Fruit fly (Drosophila melanogaster) whole organism, prepupa: ENCODE data around the gene Syx18.

ENCODE experiments used
- CG10631 ChIP-seq: fragments of 200-800 bp; sonication (Bioruptor generic); optimal IDR thresholded peaks from 2 replicates; lab custom pipeline; 2016; ENCODE audit warnings: missing biosample characterization, missing genetic modification characterization
- CG11294 ChIP-seq: fragments of 200-800 bp; sonication (Bioruptor generic); IDR thresholded peaks from 2 replicates; pipeline ENCODE4 v1.3.6; 2022; ENCODE audit warnings: missing biosample characterization, missing genetic modification characterization
- CG11902 ChIP-seq: fragments of 200-800 bp; sonication (Bioruptor generic); optimal IDR thresholded peaks from 3 replicates; lab custom pipeline; 2016; ENCODE audit warnings: missing biosample characterization, missing genetic modification characterization
- CG15336 ChIP-seq: fragments of 200-800 bp; sonication (Bioruptor generic); IDR thresholded peaks from 2 replicates; pipeline ENCODE4 v1.3.6; 2022; ENCODE audit warnings: missing biosample characterization, missing genetic modification characterization
- CG3032 ChIP-seq: fragments of 200-800 bp; optimal IDR thresholded peaks from 2 replicates; lab custom pipeline; 2019; ENCODE audit warnings: missing biosample characterization, mild to moderate bottlenecking, missing genetic modification characterization, moderate library complexity
- CG32006 ChIP-seq: fragments of 200-800 bp; sonication (Bioruptor generic); optimal IDR thresholded peaks from 3 replicates; lab custom pipeline; 2017; ENCODE audit warnings: missing biosample characterization, mild to moderate bottlenecking, missing genetic modification characterization
- CG34406 ChIP-seq: fragments of 200-800 bp; sonication (Bioruptor generic); optimal IDR thresholded peaks from 3 replicates; lab custom pipeline; 2016; ENCODE audit warnings: missing biosample characterization, missing genetic modification characterization
- CG3919 ChIP-seq: fragments of 200-800 bp; sonication (Bioruptor generic); optimal IDR thresholded peaks from 3 replicates; lab custom pipeline; 2016; ENCODE audit warnings: missing biosample characterization, missing genetic modification characterization
- CG6276 ChIP-seq: fragments of 200-800 bp; sonication (Bioruptor generic); optimal IDR thresholded peaks from 2 replicates; lab custom pipeline; 2017; ENCODE audit warnings: missing biosample characterization, mild to moderate bottlenecking, missing genetic modification characterization
- CG6792 ChIP-seq: fragments of 200-800 bp; sonication (Bioruptor generic); optimal IDR thresholded peaks from 3 replicates; lab custom pipeline; 2016; ENCODE audit warnings: missing biosample characterization, missing genetic modification characterization
- CG6808 ChIP-seq: fragments of 200-800 bp; sonication (Bioruptor generic); optimal IDR thresholded peaks from 3 replicates; lab custom pipeline; 2017; ENCODE audit warnings: missing biosample characterization, missing genetic modification characterization, mild to moderate bottlenecking, moderate library complexity, missing genetic modification reagents
- CG8119 ChIP-seq: fragments of 200-800 bp; sonication (Bioruptor generic); IDR thresholded peaks from 3 replicates; pipeline ENCODE4 v1.3.6; 2022; ENCODE audit warnings: missing biosample characterization, missing genetic modification characterization
- CG8632 ChIP-seq: fragments of 200-800 bp; sonication (Bioruptor generic); optimal IDR thresholded peaks from 3 replicates; lab custom pipeline; 2016; ENCODE audit warnings: missing biosample characterization, missing genetic modification characterization
- Eip75B ChIP-seq: fragments of 200-800 bp; sonication (Bioruptor generic); optimal IDR thresholded peaks from 3 replicates; lab custom pipeline; 2016; ENCODE audit warnings: missing biosample characterization, missing genetic modification characterization
- Eip78C ChIP-seq: fragments of 200-800 bp; sonication (Bioruptor generic); peaks from one replicate; lab custom pipeline; 2016; ENCODE audit warnings: missing biosample characterization, missing genetic modification characterization
- Eip93F ChIP-seq: fragments of 200-800 bp; sonication (Bioruptor generic); optimal IDR thresholded peaks from 2 replicates; lab custom pipeline; 2016; ENCODE audit warnings: missing biosample characterization, mild to moderate bottlenecking, missing genetic modification characterization
- Ets21C ChIP-seq: fragments of 200-800 bp; sonication (Bioruptor generic); optimal IDR thresholded peaks from 3 replicates; lab custom pipeline; 2016; ENCODE audit warnings: missing biosample characterization, missing genetic modification characterization
- Ets96B ChIP-seq: fragments of 200-800 bp; optimal IDR thresholded peaks from 2 replicates; lab custom pipeline; 2019; ENCODE audit warnings: missing biosample characterization, mild to moderate bottlenecking, missing genetic modification characterization, moderate library complexity
- Hr38 ChIP-seq: sonication (Bioruptor generic); optimal IDR thresholded peaks from 2 replicates; lab custom pipeline; 2016; ENCODE audit warnings: missing biosample characterization, missing genetic modification characterization
- Hr39 ChIP-seq: fragments of 200-800 bp; sonication (Bioruptor generic); optimal IDR thresholded peaks from 2 replicates; lab custom pipeline; 2016; ENCODE audit warnings: missing biosample characterization, missing genetic modification characterization
- Lpt ChIP-seq: fragments of 200-800 bp; sonication (Bioruptor generic); optimal IDR thresholded peaks from 3 replicates; lab custom pipeline; 2016; ENCODE audit warnings: missing biosample characterization, missing genetic modification characterization
- OdsH ChIP-seq: fragments of 200-800 bp; sonication (Bioruptor generic); optimal IDR thresholded peaks from 3 replicates; lab custom pipeline; 2016; ENCODE audit warnings: missing biosample characterization, missing genetic modification characterization
- Smox ChIP-seq: fragments of 200-800 bp; sonication (Bioruptor generic); optimal IDR thresholded peaks from 3 replicates; lab custom pipeline; 2016; ENCODE audit warnings: missing biosample characterization, missing genetic modification characterization
- Sox14 ChIP-seq: fragments of 200-800 bp; sonication (Bioruptor generic); optimal IDR thresholded peaks from 3 replicates; lab custom pipeline; 2016; ENCODE audit warnings: missing biosample characterization, missing genetic modification characterization
- Sox15 ChIP-seq: fragments of 200-800 bp; sonication (Bioruptor generic); optimal IDR thresholded peaks from 3 replicates; lab custom pipeline; 2016; ENCODE audit warnings: missing biosample characterization, missing genetic modification characterization
- achi ChIP-seq: fragments of 200-800 bp; sonication (Bioruptor generic); optimal IDR thresholded peaks from 3 replicates; lab custom pipeline; 2016; ENCODE audit warnings: missing biosample characterization, missing genetic modification characterization
- acj6 ChIP-seq: fragments of 200-800 bp; sonication (Bioruptor generic); optimal IDR thresholded peaks from 3 replicates; lab custom pipeline; 2016; ENCODE audit warnings: missing biosample characterization, missing genetic modification characterization
- cyc ChIP-seq: fragments of 200-800 bp; sonication (Bioruptor generic); optimal IDR thresholded peaks from 3 replicates; lab custom pipeline; 2016; ENCODE audit warnings: missing biosample characterization, missing genetic modification characterization
- dac ChIP-seq: fragments of 200-800 bp; sonication (Bioruptor generic); optimal IDR thresholded peaks from 2 replicates; lab custom pipeline; 2017; ENCODE audit warnings: missing biosample characterization, mild to moderate bottlenecking, missing genetic modification characterization
- dsx ChIP-seq: fragments of 200-800 bp; optimal IDR thresholded peaks from 3 replicates; lab custom pipeline; 2019; ENCODE audit warnings: missing biosample characterization, mild to moderate bottlenecking, missing genetic modification characterization, moderate library complexity; ENCODE audit not compliant: poor library complexity, severe bottlenecking
- eg ChIP-seq: fragments of 200-800 bp; sonication (Bioruptor generic); IDR thresholded peaks from 3 replicates; pipeline ENCODE4 v1.3.6; 2022; ENCODE audit warnings: missing biosample characterization, missing genetic modification characterization
- esn ChIP-seq: fragments of 200-800 bp; sonication (Bioruptor generic); optimal IDR thresholded peaks from 2 replicates; lab custom pipeline; 2016; ENCODE audit warnings: missing biosample characterization, mild to moderate bottlenecking, missing genetic modification characterization, moderate library complexity
- fd59A ChIP-seq: fragments of 200-800 bp; sonication (Bioruptor generic); optimal IDR thresholded peaks from 2 replicates; lab custom pipeline; 2017; ENCODE audit warnings: missing biosample characterization, mild to moderate bottlenecking, missing genetic modification characterization, missing genetic modification reagents
- lz ChIP-seq: fragments of 200-800 bp; sonication (Bioruptor generic); optimal IDR thresholded peaks from 3 replicates; lab custom pipeline; 2016; ENCODE audit warnings: missing biosample characterization, missing genetic modification characterization
- net ChIP-seq: fragments of 200-800 bp; sonication (Bioruptor generic); optimal IDR thresholded peaks from 3 replicates; lab custom pipeline; 2016; ENCODE audit warnings: missing biosample characterization, missing genetic modification characterization
- pdm3 ChIP-seq: fragments of 200-800 bp; sonication (Bioruptor generic); optimal IDR thresholded peaks from 3 replicates; lab custom pipeline; 2016; ENCODE audit warnings: missing biosample characterization, missing genetic modification characterization
- salr ChIP-seq, 2 experiments: fragments of 200-800 bp; sonication (Bioruptor generic); optimal IDR thresholded peaks; 3 replicates each; lab custom pipeline; 2016 to 2018; ENCODE audit warnings: missing biosample characterization in 2 of 2, missing genetic modification characterization in 2 of 2, mild to moderate bottlenecking in 1 of 2
- spab ChIP-seq: fragments of 200-800 bp; sonication (Bioruptor generic); optimal IDR thresholded peaks from 2 replicates; lab custom pipeline; 2017; ENCODE audit warnings: missing biosample characterization, mild to moderate bottlenecking, missing genetic modification characterization, missing genetic modification reagents
- ss ChIP-seq, 2 experiments: fragments of 200-800 bp; sonication (Bioruptor generic); optimal IDR thresholded peaks; 2 replicates in 1 of 2; 3 replicates in 1 of 2; lab custom pipeline; 2017 to 2018; ENCODE audit warnings: mild to moderate bottlenecking in 2 of 2, missing biosample characterization in 2 of 2, missing genetic modification characterization in 2 of 2, moderate library complexity in 1 of 2
- svp ChIP-seq: fragments of 200-800 bp; sonication (Bioruptor generic); peaks from one replicate; lab custom pipeline; 2016; ENCODE audit warnings: missing biosample characterization, missing genetic modification characterization
- topi ChIP-seq: fragments of 200-800 bp; sonication (Bioruptor generic); optimal IDR thresholded peaks from 3 replicates; lab custom pipeline; 2016; ENCODE audit warnings: missing biosample characterization, missing genetic modification characterization
- vri ChIP-seq: fragments of 200-800 bp; sonication (Bioruptor generic); optimal IDR thresholded peaks from 3 replicates; lab custom pipeline; 2016; ENCODE audit warnings: missing biosample characterization, mild to moderate bottlenecking, missing genetic modification characterization

The Syx18 gene

DNA sequence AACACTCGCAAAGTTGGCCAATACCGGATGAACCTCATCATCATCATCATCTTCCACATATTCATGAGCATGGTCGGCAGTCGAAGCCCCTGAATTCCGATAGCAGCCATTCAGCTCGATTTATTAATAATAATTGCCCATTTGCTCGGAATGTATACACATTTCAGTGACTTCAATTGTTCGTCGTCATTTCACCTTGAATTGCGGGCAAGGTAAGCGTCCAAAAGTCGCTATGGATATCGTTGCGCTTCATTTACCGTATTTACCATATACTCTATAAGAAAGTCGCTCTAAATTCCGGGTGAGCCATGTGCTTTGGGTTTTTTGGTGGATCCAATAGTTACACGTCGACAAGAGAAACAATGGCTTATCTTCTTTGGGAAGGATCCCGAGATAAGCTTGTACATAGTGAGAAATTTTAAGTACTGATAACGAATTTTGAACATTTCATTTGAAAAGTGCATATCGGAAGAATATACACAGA, 683 bp upstream of the Syx18 start (continued):
- peak; percentile 30 for TF ChIP-seq Hr39 (GFP tag; lab: Kevin White, UChicago)
- peak; percentile 21 for TF ChIP-seq CG34406 (GFP tag; lab: Kevin White, UChicago)
- no peak for TF ChIP-seq Ets21C (GFP tag; lab: Kevin White, UChicago)
- TF ChIP-seq Sox15 (GFP tag; lab: Kevin White, UChicago) = peak; percentile 12
- TF ChIP-seq Lpt (GFP tag; lab: Kevin White, UChicago) = peak; percentile 30
- peak; percentile 59 for TF ChIP-seq Eip93F
- TF ChIP-seq CG3032 (tag; lab: Kevin White, UChicago) = no peak
- TF ChIP-seq spab (GFP tag; lab: Kevin White, UChicago) = no peak
- TF ChIP-seq CG6276 (GFP tag; lab: Kevin White, UChicago) = peak; percentile 23
- peak; percentile 58 for TF ChIP-seq CG15336 (GFP tag; lab: Robert Waterston, UW)
- TF ChIP-seq CG11902 (GFP tag; lab: Kevin White, UChicago) = no peak
- TF ChIP-seq Sox14 (GFP tag; lab: Kevin White, UChicago) = peak; percentile 36

DNA sequence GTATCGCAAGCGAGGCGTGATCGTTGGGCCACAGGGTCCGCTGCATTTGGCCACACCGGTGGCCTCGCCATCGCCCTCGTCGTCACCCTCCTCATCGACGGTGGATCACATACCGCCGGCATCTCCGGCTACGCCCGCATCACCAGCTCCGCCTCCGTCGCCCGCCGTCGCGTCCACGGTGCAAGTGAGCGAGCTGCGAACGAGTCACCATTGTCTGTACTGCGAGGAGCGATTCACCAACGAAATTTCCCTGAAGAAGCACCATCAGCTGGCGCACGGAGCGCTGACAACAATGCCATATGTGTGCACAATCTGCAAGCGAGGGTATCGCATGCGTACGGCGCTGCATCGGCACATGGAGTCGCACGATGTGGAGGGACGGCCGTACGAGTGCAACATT, 4.8 kb downstream of the Syx18 start:
- peak; percentile 5 for TF ChIP-seq Eip78C (GFP tag; lab: Kevin White, UChicago)
- TF ChIP-seq Eip75B (GFP tag; lab: Kevin White, UChicago) = no peak

DNA sequence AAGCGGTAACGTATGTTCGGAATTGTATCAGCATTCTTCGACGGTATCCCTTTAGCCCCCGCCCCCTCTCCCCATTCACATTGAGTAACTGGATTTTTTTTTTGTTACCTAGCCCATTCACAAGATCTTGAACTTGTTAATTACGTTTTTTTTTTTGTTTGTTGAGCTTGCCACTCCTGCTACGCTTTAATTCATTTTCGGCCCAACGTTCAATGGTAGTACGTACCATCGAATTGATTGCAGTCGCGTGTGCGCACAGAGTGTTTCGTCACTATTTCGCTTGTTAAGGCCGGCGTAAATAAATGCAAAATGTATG, 10.7 kb downstream of the Syx18 start:
- TF ChIP-seq Eip78C (GFP tag; lab: Kevin White, UChicago) (no peak), CG11902 (GFP tag; lab: Kevin White, UChicago) (no peak)
- TF ChIP-seq, all 60 proteins: peak for 0

DNA sequence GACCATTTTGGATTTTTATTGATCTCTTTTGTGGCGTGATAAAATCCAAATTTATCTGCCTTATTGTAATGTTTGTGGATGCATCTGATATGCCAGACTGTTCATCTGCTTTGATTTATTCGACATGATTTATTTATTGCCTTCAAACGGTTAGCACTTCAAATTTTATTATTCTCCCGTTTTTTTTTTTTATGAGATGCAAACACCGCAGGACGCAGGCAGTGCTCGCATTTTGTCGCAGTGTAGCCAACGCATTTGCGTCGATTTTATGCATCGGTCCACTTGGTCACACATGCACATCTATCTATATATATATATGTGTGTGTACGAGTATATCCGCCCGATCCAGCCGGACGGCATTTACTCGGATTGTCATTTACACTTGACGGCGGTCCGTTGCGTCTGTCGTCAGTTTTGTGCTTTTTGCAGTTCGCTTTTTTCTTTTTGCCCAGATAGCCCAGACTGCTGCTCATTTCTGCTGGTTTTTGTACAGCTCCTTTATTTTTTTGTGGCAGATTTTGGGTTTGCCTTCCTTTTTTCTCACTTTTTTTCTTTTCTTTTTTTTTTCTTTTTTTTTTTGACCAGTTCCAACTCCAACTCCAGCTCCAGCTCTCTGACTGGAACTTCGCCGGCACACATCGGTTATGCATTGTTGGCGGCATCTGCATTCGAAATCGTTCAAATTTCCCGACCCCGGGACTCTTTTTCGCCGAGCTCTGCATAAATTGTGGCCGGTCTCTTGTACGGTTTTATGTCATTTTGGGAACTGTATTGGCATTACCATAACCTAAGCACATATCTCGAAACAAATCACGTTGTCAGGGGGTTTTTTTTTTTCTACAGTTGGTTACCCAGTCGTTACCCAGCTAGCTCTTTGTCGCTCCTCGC, 11.3 kb downstream of the Syx18 start:
- TF ChIP-seq CG6808 (GFP tag; lab: Kevin White, UChicago) (peak; percentile 82), Eip93F (peak; percentile 56), OdsH (GFP tag; lab: Kevin White, UChicago) (peak; percentile 40), CG34406 (GFP tag; lab: Kevin White, UChicago) (peak; percentile 57), svp (GFP tag; lab: Kevin White, UChicago) (peak; percentile 85), CG11902 (GFP tag; lab: Kevin White, UChicago) (peak; percentile 45), cyc (GFP tag; lab: Kevin White, UChicago) (peak; percentile 42), CG3919 (peak; percentile 37), CG8119 (GFP tag; lab: Robert Waterston, UW) (peak; percentile 85), pdm3 (peak; percentile 48), CG10631 (GFP tag; lab: Kevin White, UChicago) (peak; percentile 16), CG8632 (GFP tag; lab: Kevin White, UChicago) (peak; percentile 74), ss (GFP tag; optimal IDR thresholded peaks at IDR 0.05; lab: Kevin White, UChicago) (peak; percentile 92 to 94), CG6792 (GFP tag; lab: Kevin White, UChicago) (peak; percentile 64), fd59A (GFP tag; lab: Kevin White, UChicago) (peak; percentile 9), acj6 (GFP tag; lab: Kevin White, UChicago) (peak; percentile 58), esn (GFP tag; lab: Kevin White, UChicago) (peak; percentile 59), dsx (GFP tag; lab: Kevin White, UChicago) (peak; percentile 69), eg (GFP tag; lab: Robert Waterston, UW) (peak; percentile 73), salr (GFP tag; optimal IDR thresholded peaks at IDR 0.05; lab: Kevin White, UChicago) (peak in 1 of 2 experiments; percentile 30), spab (GFP tag; lab: Kevin White, UChicago) (peak; percentile 81), Smox (GFP tag; lab: Kevin White, UChicago) (peak; percentile 33), topi (GFP tag; lab: Kevin White, UChicago) (peak; percentile 34), lz (GFP tag; lab: Kevin White, UChicago) (peak; percentile 55), vri (GFP tag; lab: Kevin White, UChicago) (peak; percentile 66), CG32006 (peak; percentile 61), CG11294 (GFP tag; lab: Robert Waterston, UW) (no peak; the same call in 1 of the 2 replicates), dac (GFP tag; lab: Kevin White, UChicago) (no peak), net (GFP tag; lab: Kevin White, UChicago) (peak; percentile 80), Eip78C (GFP tag; lab: Kevin White, UChicago) (peak; percentile 84), CG6276 (GFP tag; lab: Kevin White, UChicago) (peak; percentile 68), Hr38 (GFP tag; lab: Kevin White, UChicago) (no peak), Eip75B (GFP tag; lab: Kevin White, UChicago) (peak; percentile 60), achi (GFP tag; lab: Kevin White, UChicago) (peak; percentile 65), Ets96B (tag; lab: Kevin White, UChicago) (peak; percentile 69), Sox14 (GFP tag; lab: Kevin White, UChicago) (no peak)
